Fruit fly (Drosophila melanogaster): ENCODE results near the gene rdgA.

dm6 chrX:9044857-9045256 lies 138.0 kb downstream of the rdgA start:
- TF ChIP-seq Gug (GFP tag; IDR thresholded peaks at IDR 0.05) (no peak), slbo (GFP tag; IDR thresholded peaks at IDR 0.05) (no peak), ewg (GFP tag; optimal IDR thresholded peaks at IDR 0.05) (no peak)

All from whole organism, embryonic.